Fruit fly (Drosophila melanogaster) Kc167 (cell line): ENCODE measurements around the gene APC4.

Experiments
- Myc ChIP-seq: fragments of >200 bp; optimal IDR thresholded peaks from 2 replicates; lab custom pipeline; 2017; ENCODE audit warnings: missing external identifiers
- Sin3A ChIP-seq: fragments of >200 bp; optimal IDR thresholded peaks from 2 replicates; lab custom pipeline; 2018; ENCODE audit warnings: missing external identifiers
- h ChIP-seq: fragments of >200 bp; optimal IDR thresholded peaks from 3 replicates; lab custom pipeline; 2018; ENCODE audit warnings: missing external identifiers
- insv ChIP-seq: fragments of >200 bp; optimal IDR thresholded peaks from 3 replicates; lab custom pipeline; 2018; ENCODE audit warnings: missing external identifiers
- psq ChIP-seq: fragments of >200 bp; optimal IDR thresholded peaks from 2 replicates; lab custom pipeline; 2017; ENCODE audit warnings: missing external identifiers
- ttk ChIP-seq: sonication (Bioruptor generic); optimal IDR thresholded peaks from 2 replicates; lab custom pipeline; 2017; ENCODE audit warnings: missing external identifiers

The APC4 gene

dm6 chrX:9102125-9102524 lies 19.4 kb downstream of the APC4 start:
- TF ChIP-seq Myc (lab: Kevin White, UChicago): no peak
- no peak for TF ChIP-seq h (lab: Kevin White, UChicago)
- no peak for TF ChIP-seq ttk (lab: Kevin White, UChicago)
- TF ChIP-seq Sin3A (lab: Kevin White, UChicago): no peak
- no peak for TF ChIP-seq insv (lab: Kevin White, UChicago)
- no peak for TF ChIP-seq psq (lab: Kevin White, UChicago)

dm6 chrX:9103308-9104185 lies 20.8 kb downstream of the APC4 start, which contains the start of gene CG7766:
TSS of gene CG7766 (minus strand) at chrX:9103739.
- no peak for TF ChIP-seq h (lab: Kevin White, UChicago)
- TF ChIP-seq Sin3A (lab: Kevin White, UChicago): no peak
- no peak for TF ChIP-seq insv (lab: Kevin White, UChicago)
- TF ChIP-seq Myc (lab: Kevin White, UChicago): no peak
- TF ChIP-seq ttk (lab: Kevin White, UChicago): no peak
- TF ChIP-seq psq (lab: Kevin White, UChicago): no peak

- TF ChIP-seq insv (lab: Kevin White, UChicago) (no peak), h (lab: Kevin White, UChicago) (no peak), psq (lab: Kevin White, UChicago) (no peak), ttk (lab: Kevin White, UChicago) (no peak), Myc (lab: Kevin White, UChicago) (no peak), Sin3A (lab: Kevin White, UChicago) (no peak)
Observed at dm6 chrX:9106212-9106774, 23.6 kb downstream of the APC4 start, which contains the start of gene Bx42. TSS of gene Bx42 (minus strand) at chrX:9106604.

dm6 chrX:9106775-9107283 lies 24.1 kb downstream of the APC4 start, which contains the start of gene Arfrp1:
TSS of gene Arfrp1 (plus strand) at chrX:9107069.
- TF ChIP-seq ttk (lab: Kevin White, UChicago) (no peak), Sin3A (lab: Kevin White, UChicago) (no peak), h (lab: Kevin White, UChicago) (no peak), insv (lab: Kevin White, UChicago) (no peak), psq (lab: Kevin White, UChicago) (no peak), Myc (lab: Kevin White, UChicago) (no peak)

- no peak for TF ChIP-seq h (lab: Kevin White, UChicago)
- TF ChIP-seq ttk (lab: Kevin White, UChicago): no peak
- no peak for TF ChIP-seq psq (lab: Kevin White, UChicago)
Observed at dm6 chrX:9108387-9108786, 25.7 kb downstream of the APC4 start, which contains the start of gene AP-1gamma. TSS of gene AP-1gamma (plus strand) at chrX:9108691.

dm6 chrX:9109072-9109844 lies 26.5 kb downstream of the APC4 start:
- TF ChIP-seq Myc (lab: Kevin White, UChicago) (no peak), h (lab: Kevin White, UChicago) (no peak), ttk (lab: Kevin White, UChicago) (no peak), psq (lab: Kevin White, UChicago) (no peak), insv (lab: Kevin White, UChicago) (no peak), Sin3A (lab: Kevin White, UChicago) (no peak)

- TF ChIP-seq Sin3A (lab: Kevin White, UChicago) (no peak), insv (lab: Kevin White, UChicago) (no peak), psq (lab: Kevin White, UChicago) (no peak), ttk (lab: Kevin White, UChicago) (no peak), h (lab: Kevin White, UChicago) (no peak), Myc (lab: Kevin White, UChicago) (no peak)
Observed at dm6 chrX:9110155-9110909, 27.6 kb downstream of the APC4 start.

dm6 chrX:9117831-9118230 lies 35.1 kb downstream of the APC4 start:
- TF ChIP-seq h (lab: Kevin White, UChicago) (no peak), psq (lab: Kevin White, UChicago) (no peak), Myc (lab: Kevin White, UChicago) (no peak), insv (lab: Kevin White, UChicago) (no peak), Sin3A (lab: Kevin White, UChicago) (no peak), ttk (lab: Kevin White, UChicago) (no peak)

- TF ChIP-seq h (lab: Kevin White, UChicago): no peak
- no peak for TF ChIP-seq ttk (lab: Kevin White, UChicago)
- TF ChIP-seq Myc (lab: Kevin White, UChicago): no peak
Observed at dm6 chrX:9118961-9119633, 36.4 kb downstream of the APC4 start.
